Worm (Caenorhabditis elegans) whole organism, L3 larva: ENCODE data around the gene ttr-18.

ENCODE experiments used
- R02D3.7 ChIP-seq: fragments of 150-350 bp; optimal IDR thresholded peaks from 2 replicates; lab custom pipeline; 2014; ENCODE audit warnings: missing biosample characterization, missing genetic modification characterization
- ZK546.5 ChIP-seq: sonication (generic microtip); optimal IDR thresholded peaks from 2 replicates; lab custom pipeline; 2017; ENCODE audit warnings: missing biosample characterization, missing genetic modification characterization
- aly-2 ChIP-seq: fragments of 150-350 bp; optimal IDR thresholded peaks from 2 replicates; lab custom pipeline; 2014; ENCODE audit warnings: missing biosample characterization, missing genetic modification characterization
- ceh-16 ChIP-seq: sonication (generic microtip); optimal IDR thresholded peaks from 2 replicates; lab custom pipeline; 2017; ENCODE audit warnings: missing biosample characterization, missing genetic modification characterization
- ceh-28 ChIP-seq: fragments of 150-350 bp; optimal IDR thresholded peaks from 2 replicates; lab custom pipeline; 2014; ENCODE audit warnings: missing biosample characterization, missing genetic modification reagents, missing genetic modification characterization
- ceh-9 ChIP-seq: sonication (generic microtip); optimal IDR thresholded peaks from 2 replicates; lab custom pipeline; 2018; ENCODE audit warnings: missing biosample characterization, missing genetic modification characterization
- daf-12 ChIP-seq: fragments of 150-350 bp; optimal IDR thresholded peaks from 2 replicates; lab custom pipeline; 2014; ENCODE audit warnings: missing biosample characterization, missing genetic modification reagents, missing genetic modification characterization
- egl-27 ChIP-seq: sonication (generic microtip); optimal IDR thresholded peaks from 4 replicates; lab custom pipeline; 2017; ENCODE audit warnings: missing biosample characterization, missing genetic modification reagents, missing genetic modification characterization
- egl-5 ChIP-seq: fragments of 150-350 bp; optimal IDR thresholded peaks from 2 replicates; lab custom pipeline; 2017; ENCODE audit warnings: missing biosample characterization, missing genetic modification reagents, missing genetic modification characterization, inconsistent platforms
- elt-1 ChIP-seq: fragments of 150-350 bp; optimal IDR thresholded peaks from 2 replicates; lab custom pipeline; 2014; ENCODE audit warnings: missing biosample characterization, missing genetic modification characterization
- elt-2 ChIP-seq: sonication (generic microtip); optimal IDR thresholded peaks from 2 replicates; lab custom pipeline; 2016; ENCODE audit warnings: missing genetic modification reagents, mild to moderate bottlenecking, missing genetic modification characterization, missing compliant biosample characterization
- elt-3 ChIP-seq, 3 experiments: fragments of 150-350 bp in 1 of 3; sonication (generic microtip) in 2 of 3; optimal IDR thresholded peaks; 2 replicates in 2 of 3; 4 replicates in 1 of 3; lab custom pipeline; 2014 to 2017; ENCODE audit warnings: missing biosample characterization in 3 of 3, missing genetic modification characterization in 3 of 3
- eor-1 ChIP-seq, 2 experiments: fragments of 150-350 bp; optimal IDR thresholded peaks; 2 replicates each; lab custom pipeline; 2014 to 2018; ENCODE audit warnings: missing biosample characterization in 2 of 2, missing genetic modification characterization in 2 of 2
- fkh-10 ChIP-seq: sonication (generic microtip); optimal IDR thresholded peaks from 2 replicates; lab custom pipeline; 2017; ENCODE audit warnings: missing biosample characterization, missing genetic modification reagents, missing genetic modification characterization
- hmg-11 ChIP-seq: sonication (generic microtip); optimal IDR thresholded peaks from 2 replicates; lab custom pipeline; 2016; ENCODE audit warnings: missing genetic modification characterization, missing compliant biosample characterization
- jun-1 ChIP-seq: fragments of 150-350 bp; optimal IDR thresholded peaks from 2 replicates; lab custom pipeline; 2014; ENCODE audit warnings: missing biosample characterization, missing genetic modification reagents, missing genetic modification characterization
- lin-15B ChIP-seq: fragments of 150-350 bp; optimal IDR thresholded peaks from 2 replicates; lab custom pipeline; 2014; ENCODE audit warnings: missing biosample characterization, missing genetic modification characterization
- lin-39 ChIP-seq: fragments of 150-350 bp; optimal IDR thresholded peaks from 2 replicates; lab custom pipeline; 2018; ENCODE audit warnings: missing biosample characterization, missing genetic modification reagents, missing genetic modification characterization
- lsy-12 ChIP-seq: sonication (generic microtip); optimal IDR thresholded peaks from 2 replicates; lab custom pipeline; 2016; ENCODE audit warnings: mild to moderate bottlenecking, missing genetic modification characterization, missing compliant biosample characterization
- mdl-1 ChIP-seq: fragments of 150-350 bp; optimal IDR thresholded peaks from 2 replicates; lab custom pipeline; 2014; ENCODE audit warnings: missing biosample characterization, missing genetic modification characterization
- mml-1 ChIP-seq: fragments of 150-350 bp; sonication (generic microtip); optimal IDR thresholded peaks from 3 replicates; lab custom pipeline; 2014; ENCODE audit warnings: missing biosample characterization, missing genetic modification characterization
- nhr-11 ChIP-seq: fragments of 150-350 bp; optimal IDR thresholded peaks from 2 replicates; lab custom pipeline; 2014; ENCODE audit warnings: missing biosample characterization, missing genetic modification characterization
- nhr-12 ChIP-seq: fragments of 150-350 bp; optimal IDR thresholded peaks from 2 replicates; lab custom pipeline; 2014; ENCODE audit warnings: missing biosample characterization, missing genetic modification characterization
- nhr-23 ChIP-seq: fragments of 150-350 bp; optimal IDR thresholded peaks from 2 replicates; lab custom pipeline; 2014; ENCODE audit warnings: missing biosample characterization, missing genetic modification reagents, missing genetic modification characterization
- nhr-237 ChIP-seq: fragments of 150-350 bp; optimal IDR thresholded peaks from 2 replicates; lab custom pipeline; 2014; ENCODE audit warnings: missing biosample characterization, missing genetic modification characterization
- nhr-25 ChIP-seq: sonication (generic microtip); optimal IDR thresholded peaks from 2 replicates; lab custom pipeline; 2017; ENCODE audit warnings: missing biosample characterization, missing genetic modification characterization
- nhr-43 ChIP-seq: sonication (generic microtip); optimal IDR thresholded peaks from 2 replicates; lab custom pipeline; 2016; ENCODE audit warnings: mild to moderate bottlenecking, missing genetic modification characterization, missing compliant biosample characterization; ENCODE audit not compliant: poor library complexity, severe bottlenecking
- nhr-76 ChIP-seq: fragments of 150-350 bp; sonication (generic microtip); optimal IDR thresholded peaks from 5 replicates; lab custom pipeline; 2014; ENCODE audit warnings: missing biosample characterization, missing genetic modification characterization
- nhr-77 ChIP-seq: fragments of 150-350 bp; optimal IDR thresholded peaks from 2 replicates; lab custom pipeline; 2014; ENCODE audit warnings: missing biosample characterization, missing genetic modification characterization
- pha-4 ChIP-seq: fragments of 150-350 bp; optimal IDR thresholded peaks from 2 replicates; lab custom pipeline; 2014; ENCODE audit warnings: missing biosample characterization, missing genetic modification reagents, missing genetic modification characterization
- skn-1 ChIP-seq: fragments of 150-350 bp; optimal IDR thresholded peaks from 2 replicates; lab custom pipeline; 2014; ENCODE audit warnings: missing biosample characterization, missing genetic modification characterization
- snpc-4 ChIP-seq: fragments of 150-350 bp; optimal IDR thresholded peaks from 2 replicates; lab custom pipeline; 2014; ENCODE audit warnings: missing biosample characterization, missing genetic modification characterization
- tbx-2 ChIP-seq: sonication (generic microtip); optimal IDR thresholded peaks from 2 replicates; lab custom pipeline; 2016; ENCODE audit warnings: mild to moderate bottlenecking, missing genetic modification characterization, missing compliant biosample characterization
- unc-39 ChIP-seq: sonication (generic microtip); optimal IDR thresholded peaks from 4 replicates; lab custom pipeline; 2017; ENCODE audit warnings: missing biosample characterization, missing genetic modification characterization
- unc-62 ChIP-seq: fragments of 150-350 bp; sonication (generic microtip); optimal IDR thresholded peaks from 4 replicates; lab custom pipeline; 2014; ENCODE audit warnings: missing biosample characterization, missing genetic modification reagents, missing genetic modification characterization
- zag-1 ChIP-seq: fragments of 150-350 bp; optimal IDR thresholded peaks from 2 replicates; lab custom pipeline; 2014; ENCODE audit warnings: missing biosample characterization, missing genetic modification characterization

ttr-18 gene

ce11 chrII:11512921-11513320 is 26.4 kb upstream of the ttr-18 start:
- no peak for TF ChIP-seq fkh-10 (GFP tag; lab: Kevin White, UChicago)
- no peak for TF ChIP-seq aly-2
- TF ChIP-seq daf-12 = no peak
- TF ChIP-seq nhr-25 = no peak
- TF ChIP-seq skn-1 (tag; lab: Kevin White, UChicago) = no peak
- TF ChIP-seq ceh-9 (tag; lab: Kevin White, UChicago) = no peak
- TF ChIP-seq snpc-4 (tag; lab: Kevin White, UChicago) = no peak
- TF ChIP-seq lin-15B (tag; lab: Kevin White, UChicago) = no peak
- TF ChIP-seq elt-3 (tag; optimal IDR thresholded peaks at IDR 0.05; lab: Kevin White, UChicago) = no peak
- TF ChIP-seq egl-5 (tag; lab: Kevin White, UChicago) = no peak
- TF ChIP-seq lsy-12 = no peak
- no peak for TF ChIP-seq nhr-12 (tag; lab: Kevin White, UChicago)
- no peak for TF ChIP-seq nhr-23 (tag; lab: Kevin White, UChicago)

ce11 chrII:11510373-11510772 is 23.8 kb upstream of the ttr-18 start, which contains the start of gene npr-41:
npr-41 (plus strand) TSS chrII:11510673.
- peak; percentile 69 for TF ChIP-seq nhr-25
- TF ChIP-seq egl-27 (tag; lab: Kevin White, UChicago) = no peak
- no peak for TF ChIP-seq jun-1 (tag; lab: Kevin White, UChicago)

ce11 chrII:11503761-11504160 is 17.2 kb upstream of the ttr-18 start:
- TF ChIP-seq pha-4 (tag; lab: Kevin White, UChicago) (no peak), R02D3.7 (tag; lab: Kevin White, UChicago) (no peak), mml-1 (no peak), aly-2 (no peak), eor-1 (tag; optimal IDR thresholded peaks at IDR 0.05; lab: Kevin White, UChicago) (no peak), nhr-77 (tag; lab: Kevin White, UChicago) (no peak), snpc-4 (tag; lab: Kevin White, UChicago) (no peak), nhr-76 (tag; lab: Kevin White, UChicago) (no peak), elt-1 (tag; lab: Kevin White, UChicago) (no peak), nhr-23 (tag; lab: Kevin White, UChicago) (no peak), ceh-16 (tag; lab: Kevin White, UChicago) (no peak), fkh-10 (GFP tag; lab: Kevin White, UChicago) (no peak), zag-1 (tag; lab: Kevin White, UChicago) (no peak), egl-27 (tag; lab: Kevin White, UChicago) (no peak), ceh-9 (tag; lab: Kevin White, UChicago) (no peak)

ce11 chrII:11501956-11502355 is 15.4 kb upstream of the ttr-18 start:
- no peak for TF ChIP-seq nhr-237 (tag; lab: Kevin White, UChicago)
- peak; percentile 49 for TF ChIP-seq nhr-23 (tag; lab: Kevin White, UChicago)
- peak; percentile 39 for TF ChIP-seq tbx-2
- peak; percentile 81 for TF ChIP-seq nhr-43 (tag; lab: Kevin White, UChicago)
- no peak for TF ChIP-seq zag-1 (tag; lab: Kevin White, UChicago)
- TF ChIP-seq elt-3 (tag; optimal IDR thresholded peaks at IDR 0.05; lab: Kevin White, UChicago) = peak; percentile 98 to 100 (median 100)
- peak; percentile 60 for TF ChIP-seq nhr-25
- TF ChIP-seq nhr-11 (tag; lab: Kevin White, UChicago) = no peak

ce11 chrII:11500198-11500597 is 13.7 kb upstream of the ttr-18 start, which contains the start of gene B0334.20:
B0334.20 (minus strand) TSS chrII:11500459.
- TF ChIP-seq lin-39 (no peak), elt-2 (tag; lab: Kevin White, UChicago) (peak; percentile 44)

- no peak for TF ChIP-seq nhr-43 (tag; lab: Kevin White, UChicago)
- no peak for TF ChIP-seq mdl-1
- no peak for TF ChIP-seq ceh-28 (tag; lab: Kevin White, UChicago)
- no peak for TF ChIP-seq nhr-12 (tag; lab: Kevin White, UChicago)
- no peak for TF ChIP-seq skn-1 (tag; lab: Kevin White, UChicago)
- no peak for TF ChIP-seq snpc-4 (tag; lab: Kevin White, UChicago)
- no peak for TF ChIP-seq unc-39 (tag; lab: Kevin White, UChicago)
- no peak for TF ChIP-seq unc-62
- no peak for TF ChIP-seq elt-2 (tag; lab: Kevin White, UChicago)
- no peak for TF ChIP-seq hmg-11
- no peak for TF ChIP-seq pha-4 (tag; lab: Kevin White, UChicago)
- no peak for TF ChIP-seq ZK546.5
These were observed 10.8 kb upstream of the ttr-18 start, which contains the start of gene B0334.5 for ce11 chrII:11497365-11497764. B0334.5 (plus strand) TSS chrII:11497665.
